Fruit fly (Drosophila melanogaster) whole organism, prepupa: ENCODE results near the gene fry.

ENCODE experiments used
- Blimp-1 ChIP-seq: fragments of 200-800 bp; sonication (Bioruptor generic); optimal IDR thresholded peaks from 3 replicates; lab custom pipeline; 2017; ENCODE audit warnings: missing biosample characterization, missing genetic modification characterization, mild to moderate bottlenecking, moderate library complexity, missing genetic modification reagents
- CG10631 ChIP-seq: fragments of 200-800 bp; sonication (Bioruptor generic); optimal IDR thresholded peaks from 2 replicates; lab custom pipeline; 2016; ENCODE audit warnings: missing biosample characterization, missing genetic modification characterization
- CG10669 ChIP-seq: fragments of 200-800 bp; sonication (Bioruptor generic); optimal IDR thresholded peaks from 3 replicates; lab custom pipeline; 2018; ENCODE audit warnings: missing biosample characterization, mild to moderate bottlenecking, missing genetic modification characterization, moderate library complexity
- CG11294 ChIP-seq: fragments of 200-800 bp; sonication (Bioruptor generic); IDR thresholded peaks from 2 replicates; pipeline ENCODE4 v1.3.6; 2022; ENCODE audit warnings: missing biosample characterization, missing genetic modification characterization
- CG11762 ChIP-seq: fragments of 200-800 bp; sonication (Bioruptor generic); optimal IDR thresholded peaks from 3 replicates; lab custom pipeline; 2016; ENCODE audit warnings: missing biosample characterization, missing genetic modification characterization; ENCODE audit not compliant: insufficient read depth
- CG11902 ChIP-seq: fragments of 200-800 bp; sonication (Bioruptor generic); optimal IDR thresholded peaks from 3 replicates; lab custom pipeline; 2016; ENCODE audit warnings: missing biosample characterization, missing genetic modification characterization
- CG15336 ChIP-seq: fragments of 200-800 bp; sonication (Bioruptor generic); IDR thresholded peaks from 2 replicates; pipeline ENCODE4 v1.3.6; 2022; ENCODE audit warnings: missing biosample characterization, missing genetic modification characterization
- CG1621 ChIP-seq: fragments of 200-800 bp; sonication (Bioruptor generic); optimal IDR thresholded peaks from 3 replicates; lab custom pipeline; 2018; ENCODE audit warnings: missing biosample characterization, mild to moderate bottlenecking, missing genetic modification characterization
- CG16779 ChIP-seq: fragments of 200-800 bp; sonication (Bioruptor generic); optimal IDR thresholded peaks from 3 replicates; lab custom pipeline; 2017; ENCODE audit warnings: missing biosample characterization, mild to moderate bottlenecking, missing genetic modification characterization
- CG3032 ChIP-seq: fragments of 200-800 bp; optimal IDR thresholded peaks from 2 replicates; lab custom pipeline; 2019; ENCODE audit warnings: missing biosample characterization, mild to moderate bottlenecking, missing genetic modification characterization, moderate library complexity
- CG32006 ChIP-seq: fragments of 200-800 bp; sonication (Bioruptor generic); optimal IDR thresholded peaks from 3 replicates; lab custom pipeline; 2017; ENCODE audit warnings: missing biosample characterization, mild to moderate bottlenecking, missing genetic modification characterization
- CG34406 ChIP-seq: fragments of 200-800 bp; sonication (Bioruptor generic); optimal IDR thresholded peaks from 3 replicates; lab custom pipeline; 2016; ENCODE audit warnings: missing biosample characterization, missing genetic modification characterization
- CG4318 ChIP-seq: fragments of 200-800 bp; sonication (Bioruptor generic); optimal IDR thresholded peaks from 3 replicates; lab custom pipeline; 2017; ENCODE audit warnings: missing biosample characterization, mild to moderate bottlenecking, missing genetic modification characterization
- CG6163 ChIP-seq: fragments of 200-800 bp; sonication (Bioruptor generic); IDR thresholded peaks from 3 replicates; pipeline ENCODE4 v1.3.6; 2022; ENCODE audit warnings: missing biosample characterization, missing genetic modification characterization
- CG6276 ChIP-seq: fragments of 200-800 bp; sonication (Bioruptor generic); optimal IDR thresholded peaks from 2 replicates; lab custom pipeline; 2017; ENCODE audit warnings: missing biosample characterization, mild to moderate bottlenecking, missing genetic modification characterization
- CG6854 ChIP-seq: fragments of 200-800 bp; sonication (Bioruptor generic); optimal IDR thresholded peaks from 2 replicates; lab custom pipeline; 2017; ENCODE audit warnings: missing biosample characterization, mild to moderate bottlenecking, missing genetic modification characterization
- CG7368 ChIP-seq: fragments of 200-800 bp; sonication (Bioruptor generic); optimal IDR thresholded peaks from 3 replicates; lab custom pipeline; 2016; ENCODE audit warnings: missing biosample characterization, missing genetic modification characterization
- CG8119 ChIP-seq: fragments of 200-800 bp; sonication (Bioruptor generic); IDR thresholded peaks from 3 replicates; pipeline ENCODE4 v1.3.6; 2022; ENCODE audit warnings: missing biosample characterization, missing genetic modification characterization
- CG8319 ChIP-seq: fragments of 200-800 bp; sonication (Bioruptor generic); optimal IDR thresholded peaks from 3 replicates; lab custom pipeline; 2016; ENCODE audit warnings: missing biosample characterization, missing genetic modification characterization
- CG8632 ChIP-seq: fragments of 200-800 bp; sonication (Bioruptor generic); optimal IDR thresholded peaks from 3 replicates; lab custom pipeline; 2016; ENCODE audit warnings: missing biosample characterization, missing genetic modification characterization
- CG9139 ChIP-seq: fragments of 200-800 bp; sonication (Bioruptor generic); optimal IDR thresholded peaks from 3 replicates; lab custom pipeline; 2017; ENCODE audit warnings: missing biosample characterization, mild to moderate bottlenecking, missing genetic modification characterization
- Eip75B ChIP-seq: fragments of 200-800 bp; sonication (Bioruptor generic); optimal IDR thresholded peaks from 3 replicates; lab custom pipeline; 2016; ENCODE audit warnings: missing biosample characterization, missing genetic modification characterization
- Eip93F ChIP-seq: fragments of 200-800 bp; sonication (Bioruptor generic); optimal IDR thresholded peaks from 2 replicates; lab custom pipeline; 2016; ENCODE audit warnings: missing biosample characterization, mild to moderate bottlenecking, missing genetic modification characterization
- Ets21C ChIP-seq: fragments of 200-800 bp; sonication (Bioruptor generic); optimal IDR thresholded peaks from 3 replicates; lab custom pipeline; 2016; ENCODE audit warnings: missing biosample characterization, missing genetic modification characterization
- Ets96B ChIP-seq: fragments of 200-800 bp; optimal IDR thresholded peaks from 2 replicates; lab custom pipeline; 2019; ENCODE audit warnings: missing biosample characterization, mild to moderate bottlenecking, missing genetic modification characterization, moderate library complexity
- Gug ChIP-seq: fragments of 200-800 bp; sonication (Bioruptor generic); IDR thresholded peaks from 2 replicates; pipeline ENCODE4 v1.3.6; 2022; ENCODE audit warnings: missing biosample characterization, missing genetic modification characterization
- Hr38 ChIP-seq: sonication (Bioruptor generic); optimal IDR thresholded peaks from 2 replicates; lab custom pipeline; 2016; ENCODE audit warnings: missing biosample characterization, missing genetic modification characterization
- Hr39 ChIP-seq: fragments of 200-800 bp; sonication (Bioruptor generic); optimal IDR thresholded peaks from 2 replicates; lab custom pipeline; 2016; ENCODE audit warnings: missing biosample characterization, missing genetic modification characterization
- Hr4 ChIP-seq: fragments of 200-800 bp; sonication (Bioruptor generic); optimal IDR thresholded peaks from 3 replicates; lab custom pipeline; 2016; ENCODE audit warnings: missing biosample characterization, missing genetic modification characterization
- Lpt ChIP-seq: fragments of 200-800 bp; sonication (Bioruptor generic); optimal IDR thresholded peaks from 3 replicates; lab custom pipeline; 2016; ENCODE audit warnings: missing biosample characterization, missing genetic modification characterization
- Met ChIP-seq: fragments of 200-800 bp; sonication (Bioruptor generic); optimal IDR thresholded peaks from 3 replicates; lab custom pipeline; 2016; ENCODE audit warnings: missing biosample characterization, missing genetic modification characterization
- Smox ChIP-seq: fragments of 200-800 bp; sonication (Bioruptor generic); optimal IDR thresholded peaks from 3 replicates; lab custom pipeline; 2016; ENCODE audit warnings: missing biosample characterization, missing genetic modification characterization
- Sox102F ChIP-seq: fragments of 200-800 bp; sonication (Bioruptor generic); optimal IDR thresholded peaks from 2 replicates; lab custom pipeline; 2016; ENCODE audit warnings: missing biosample characterization, mild to moderate bottlenecking, missing genetic modification characterization
- Sox14 ChIP-seq: fragments of 200-800 bp; sonication (Bioruptor generic); optimal IDR thresholded peaks from 3 replicates; lab custom pipeline; 2016; ENCODE audit warnings: missing biosample characterization, missing genetic modification characterization
- Sox15 ChIP-seq: fragments of 200-800 bp; sonication (Bioruptor generic); optimal IDR thresholded peaks from 3 replicates; lab custom pipeline; 2016; ENCODE audit warnings: missing biosample characterization, missing genetic modification characterization
- acj6 ChIP-seq: fragments of 200-800 bp; sonication (Bioruptor generic); optimal IDR thresholded peaks from 3 replicates; lab custom pipeline; 2016; ENCODE audit warnings: missing biosample characterization, missing genetic modification characterization
- cyc ChIP-seq: fragments of 200-800 bp; sonication (Bioruptor generic); optimal IDR thresholded peaks from 3 replicates; lab custom pipeline; 2016; ENCODE audit warnings: missing biosample characterization, missing genetic modification characterization
- dsx ChIP-seq: fragments of 200-800 bp; optimal IDR thresholded peaks from 3 replicates; lab custom pipeline; 2019; ENCODE audit warnings: missing biosample characterization, mild to moderate bottlenecking, missing genetic modification characterization, moderate library complexity; ENCODE audit not compliant: poor library complexity, severe bottlenecking
- eg ChIP-seq: fragments of 200-800 bp; sonication (Bioruptor generic); IDR thresholded peaks from 3 replicates; pipeline ENCODE4 v1.3.6; 2022; ENCODE audit warnings: missing biosample characterization, missing genetic modification characterization
- esn ChIP-seq: fragments of 200-800 bp; sonication (Bioruptor generic); optimal IDR thresholded peaks from 2 replicates; lab custom pipeline; 2016; ENCODE audit warnings: missing biosample characterization, mild to moderate bottlenecking, missing genetic modification characterization, moderate library complexity
- lz ChIP-seq: fragments of 200-800 bp; sonication (Bioruptor generic); optimal IDR thresholded peaks from 3 replicates; lab custom pipeline; 2016; ENCODE audit warnings: missing biosample characterization, missing genetic modification characterization
- salr ChIP-seq, 2 experiments: fragments of 200-800 bp; sonication (Bioruptor generic); optimal IDR thresholded peaks; 3 replicates each; lab custom pipeline; 2016 to 2018; ENCODE audit warnings: missing biosample characterization in 2 of 2, missing genetic modification characterization in 2 of 2, mild to moderate bottlenecking in 1 of 2
- spab ChIP-seq: fragments of 200-800 bp; sonication (Bioruptor generic); optimal IDR thresholded peaks from 2 replicates; lab custom pipeline; 2017; ENCODE audit warnings: missing biosample characterization, mild to moderate bottlenecking, missing genetic modification characterization, missing genetic modification reagents
- ss ChIP-seq, 2 experiments: fragments of 200-800 bp; sonication (Bioruptor generic); optimal IDR thresholded peaks; 2 replicates in 1 of 2; 3 replicates in 1 of 2; lab custom pipeline; 2017 to 2018; ENCODE audit warnings: mild to moderate bottlenecking in 2 of 2, missing biosample characterization in 2 of 2, missing genetic modification characterization in 2 of 2, moderate library complexity in 1 of 2
- svp ChIP-seq: fragments of 200-800 bp; sonication (Bioruptor generic); peaks from one replicate; lab custom pipeline; 2016; ENCODE audit warnings: missing biosample characterization, missing genetic modification characterization
- topi ChIP-seq: fragments of 200-800 bp; sonication (Bioruptor generic); optimal IDR thresholded peaks from 3 replicates; lab custom pipeline; 2016; ENCODE audit warnings: missing biosample characterization, missing genetic modification characterization

Gene fry

DNA sequence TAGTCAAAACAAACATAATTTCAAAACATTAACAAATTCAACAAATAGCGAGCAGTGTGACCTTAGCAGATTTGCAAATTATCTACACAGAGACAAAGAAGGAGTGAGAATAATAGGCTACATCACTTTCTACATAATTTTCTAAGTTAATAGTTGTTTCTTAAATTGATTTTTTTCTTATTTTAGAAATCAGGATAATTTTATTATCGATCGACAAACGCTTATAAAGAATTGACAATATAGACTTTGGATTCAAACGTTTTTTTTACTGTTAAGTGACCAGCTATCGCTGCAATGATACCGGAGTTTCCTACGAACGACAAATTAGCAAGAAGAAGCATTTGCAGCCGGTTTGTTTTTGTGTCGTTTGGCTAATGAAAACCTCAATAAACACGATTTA lies 44.2 kb upstream of the fry start, which contains the start of the genes nbs and defl (continued):
- TF ChIP-seq CG7368 (GFP tag; lab: Kevin White, UChicago) (no peak), CG10631 (GFP tag; lab: Kevin White, UChicago) (no peak), Lpt (GFP tag; lab: Kevin White, UChicago) (peak; percentile 26), Blimp-1 (GFP tag; lab: Kevin White, UChicago) (no peak), spab (no peak), Met (no peak), CG32006 (no peak), CG6163 (GFP tag; lab: Robert Waterston, UW) (no peak), Hr4 (no peak), Gug (GFP tag; lab: Robert Waterston, UW) (peak; percentile 55), CG4318 (GFP tag; lab: Kevin White, UChicago) (no peak), CG1621 (tag; lab: Kevin White, UChicago) (no peak), CG8319 (GFP tag; lab: Kevin White, UChicago) (no peak), CG6276 (GFP tag; lab: Kevin White, UChicago) (no peak), CG11762 (GFP tag; lab: Kevin White, UChicago) (no peak)

DNA sequence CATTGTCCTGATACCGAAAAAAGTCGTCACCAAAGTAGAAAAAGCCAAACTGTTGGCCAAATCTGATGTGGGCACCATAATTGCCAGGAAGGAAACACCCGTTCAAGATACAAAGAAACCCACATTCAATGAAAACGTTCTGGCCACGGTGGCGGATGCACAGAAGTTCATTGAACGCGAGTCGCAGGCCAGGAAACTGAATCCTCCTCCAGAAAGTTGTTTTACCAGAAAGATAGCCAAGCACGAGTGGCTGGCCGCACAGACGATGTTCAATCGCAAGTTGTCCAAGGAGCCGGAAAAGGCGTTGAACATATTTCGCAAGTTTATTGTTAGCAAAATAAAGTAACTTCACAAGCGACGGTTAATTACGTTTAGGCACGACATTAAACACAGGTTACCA lies 41.2 kb upstream of the fry start:
- TF ChIP-seq Blimp-1 (GFP tag; lab: Kevin White, UChicago) (no peak), salr (GFP tag; optimal IDR thresholded peaks at IDR 0.05; lab: Kevin White, UChicago) (no peak), Lpt (GFP tag; lab: Kevin White, UChicago) (no peak), esn (no peak), dsx (GFP tag; lab: Kevin White, UChicago) (no peak), Eip75B (GFP tag; lab: Kevin White, UChicago) (no peak), Hr38 (no peak), CG6163 (GFP tag; lab: Robert Waterston, UW) (no peak), Gug (GFP tag; lab: Robert Waterston, UW) (no peak)

DNA sequence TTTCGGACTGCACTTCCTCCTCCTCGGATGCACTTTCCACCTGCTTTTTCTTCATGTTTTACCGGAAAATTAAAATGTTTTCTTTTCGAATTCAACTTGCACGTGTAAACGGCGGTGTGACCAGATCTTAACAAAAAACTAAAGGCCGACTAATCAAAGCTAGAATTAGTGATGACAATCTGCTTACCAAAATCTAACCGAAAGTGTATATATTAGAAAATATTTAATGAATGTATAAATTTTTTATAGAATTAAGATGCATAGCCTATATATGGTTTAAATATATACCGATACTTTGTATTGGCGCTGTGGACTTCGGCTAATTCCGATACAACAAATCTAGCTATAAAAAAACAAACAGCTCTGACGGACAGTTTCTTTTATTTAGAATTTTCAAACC lies 40.0 kb upstream of the fry start, which contains the start of the genes CG18178 and CG14174:
Gene CG18178 (minus strand): TSS at position 216 of the 400 bp plus-strand sequence.
Gene CG14174 (plus strand): TSS at position 400 of the 400 bp plus-strand sequence.
- TF ChIP-seq CG34406 (GFP tag; lab: Kevin White, UChicago) (peak; percentile 50), Blimp-1 (GFP tag; lab: Kevin White, UChicago) (no peak), lz (peak; percentile 38), ss (GFP tag; optimal IDR thresholded peaks at IDR 0.05; lab: Kevin White, UChicago) (no peak), CG6854 (GFP tag; lab: Kevin White, UChicago) (peak; percentile 5), Ets21C (GFP tag; lab: Kevin White, UChicago) (no peak), eg (GFP tag; lab: Robert Waterston, UW) (peak; percentile 32; the same call in 1 of the 3 replicates), CG11762 (GFP tag; lab: Kevin White, UChicago) (peak; percentile 37), topi (GFP tag; lab: Kevin White, UChicago) (no peak), dsx (GFP tag; lab: Kevin White, UChicago) (peak; percentile 61), Hr38 (no peak), Ets96B (tag; lab: Kevin White, UChicago) (peak; percentile 69), Hr39 (GFP tag; lab: Kevin White, UChicago) (peak; percentile 37), CG9139 (GFP tag; lab: Kevin White, UChicago) (no peak), CG11294 (GFP tag; lab: Robert Waterston, UW) (peak; percentile 36; the same call in 1 of the 2 replicates), Smox (no peak), Eip93F (GFP tag; lab: Kevin White, UChicago) (no peak), CG15336 (GFP tag; lab: Robert Waterston, UW) (peak; percentile 56; the same call in 1 of the 2 replicates), Sox102F (no peak), CG11902 (GFP tag; lab: Kevin White, UChicago) (peak; percentile 41), Sox14 (peak; percentile 51), acj6 (peak; percentile 55), CG6163 (GFP tag; lab: Robert Waterston, UW) (0 out of 3 replicates have a peak, but pooled peaks have one; percentile 29), CG8119 (GFP tag; lab: Robert Waterston, UW) (no peak; the same call in 2 of the 3 replicates), CG8319 (GFP tag; lab: Kevin White, UChicago) (no peak), Sox15 (GFP tag; lab: Kevin White, UChicago) (peak; percentile 44), CG4318 (GFP tag; lab: Kevin White, UChicago) (no peak), Hr4 (no peak), CG16779 (tag; lab: Kevin White, UChicago) (no peak), svp (no peak), cyc (GFP tag; lab: Kevin White, UChicago) (peak; percentile 54), CG3032 (tag; lab: Kevin White, UChicago) (peak; percentile 78), CG10669 (no peak), salr (GFP tag; optimal IDR thresholded peaks at IDR 0.05; lab: Kevin White, UChicago) (peak in 1 of 2 experiments; percentile 36), esn (peak; percentile 60), CG8632 (GFP tag; lab: Kevin White, UChicago) (no peak)
